Fruit fly (Drosophila melanogaster) whole organism, embryonic: ENCODE results near the gene Dbx.
A peak's percentile ranks its signal among the peaks of the same experiment; 100 is the strongest.

Experiments
- Abd-B ChIP-seq: fragments of 200-800 bp; sonication (Bioruptor generic); optimal IDR thresholded peaks from 2 replicates; lab custom pipeline; 2018; ENCODE audit warnings: missing biosample characterization, mild to moderate bottlenecking, missing genetic modification characterization, moderate library complexity
- Bgb ChIP-seq: fragments of 200-800 bp; sonication (Bioruptor generic); IDR thresholded peaks from 2 replicates; pipeline ENCODE4 v1.3.6; 2022; ENCODE audit warnings: missing biosample characterization, missing genetic modification characterization; ENCODE audit not compliant: partially characterized antibody
- CG12071 ChIP-seq: fragments of 200-800 bp; sonication (Bioruptor generic); optimal IDR thresholded peaks from 3 replicates; lab custom pipeline; 2018; ENCODE audit warnings: missing biosample characterization, mild to moderate bottlenecking, missing genetic modification characterization
- CG14441 ChIP-seq: fragments of 200-800 bp; sonication (Bioruptor generic); IDR thresholded peaks from 2 replicates; pipeline ENCODE4 v1.3.6; 2022; ENCODE audit warnings: missing biosample characterization, missing genetic modification characterization
- CG2875 ChIP-seq: fragments of 200-800 bp; sonication (Bioruptor generic); optimal IDR thresholded peaks from 2 replicates; lab custom pipeline; 2017; ENCODE audit warnings: missing biosample characterization, mild to moderate bottlenecking, missing genetic modification characterization, missing genetic modification reagents
- CG33213 ChIP-seq: fragments of 200-800 bp; sonication (Bioruptor generic); optimal IDR thresholded peaks from 3 replicates; lab custom pipeline; 2016; ENCODE audit warnings: missing biosample characterization, missing genetic modification characterization
- CG4360 ChIP-seq: fragments of 200-800 bp; sonication (Bioruptor generic); IDR thresholded peaks from 2 replicates; pipeline ENCODE4 v1.3.6; 2022; ENCODE audit warnings: missing biosample characterization, missing genetic modification characterization
- CG7372 ChIP-seq: fragments of 200-800 bp; sonication (Bioruptor generic); IDR thresholded peaks from 2 replicates; pipeline ENCODE4 v1.3.6; 2022; ENCODE audit warnings: missing biosample characterization, missing genetic modification characterization
- CG8765 ChIP-seq: fragments of 200-800 bp; sonication (Bioruptor generic); IDR thresholded peaks from 2 replicates; pipeline ENCODE4 v1.3.6; 2022; ENCODE audit warnings: missing biosample characterization, missing genetic modification characterization
- Ets97D ChIP-seq: fragments of 200-800 bp; sonication (Bioruptor generic); optimal IDR thresholded peaks from 3 replicates; lab custom pipeline; 2016; ENCODE audit warnings: missing biosample characterization, missing genetic modification characterization
- H15 ChIP-seq: fragments of 200-800 bp; sonication (Bioruptor generic); IDR thresholded peaks from 3 replicates; pipeline ENCODE4 v1.3.6; 2022; ENCODE audit warnings: missing biosample characterization, missing genetic modification characterization
- Hand ChIP-seq: fragments of 200-800 bp; sonication (Bioruptor generic); optimal IDR thresholded peaks from 2 replicates; lab custom pipeline; 2017; ENCODE audit warnings: mild to moderate bottlenecking, missing biosample characterization, missing genetic modification reagents, missing genetic modification characterization
- HmgZ ChIP-seq: fragments of 200-800 bp; sonication (Bioruptor generic); optimal IDR thresholded peaks from 2 replicates; lab custom pipeline; 2018; ENCODE audit warnings: missing biosample characterization, mild to moderate bottlenecking, missing genetic modification characterization
- Hr39 ChIP-seq: fragments of >200 bp; optimal IDR thresholded peaks from 2 replicates; lab custom pipeline; 2017
- Poxn ChIP-seq: fragments of 200-800 bp; sonication (Bioruptor generic); IDR thresholded peaks from 2 replicates; pipeline ENCODE4 v1.3.6; 2022; ENCODE audit warnings: missing biosample characterization, missing genetic modification characterization
- Taf1 ChIP-seq: fragments of 200-800 bp; sonication (Bioruptor generic); IDR thresholded peaks from 2 replicates; pipeline ENCODE4 v1.3.6; 2022; ENCODE audit warnings: missing biosample characterization, missing genetic modification characterization
- Trl ChIP-seq, 3 experiments: fragments of >200 bp in 2 of 3; fragments of 200-800 bp in 1 of 3; sonication (Bioruptor generic) in 1 of 3; optimal IDR thresholded peaks; 2 replicates in 1 of 3; 3 replicates in 2 of 3; lab custom pipeline; 2016 to 2017; ENCODE audit warnings: missing biosample characterization in 1 of 3, missing genetic modification characterization in 1 of 3
- ab ChIP-seq: fragments of 200-800 bp; sonication (Bioruptor generic); optimal IDR thresholded peaks from 2 replicates; lab custom pipeline; 2016; ENCODE audit warnings: missing biosample characterization, missing genetic modification characterization
- ac ChIP-seq: fragments of 200-800 bp; sonication (Bioruptor generic); optimal IDR thresholded peaks from 3 replicates; lab custom pipeline; 2017; ENCODE audit warnings: missing biosample characterization, mild to moderate bottlenecking, missing genetic modification characterization
- ap ChIP-seq: fragments of 200-800 bp; sonication (Bioruptor generic); IDR thresholded peaks from 2 replicates; pipeline ENCODE4 v1.3.6; 2022; ENCODE audit warnings: missing biosample characterization, missing genetic modification characterization
- ase ChIP-seq: fragments of 200-800 bp; sonication (Bioruptor generic); IDR thresholded peaks from 3 replicates; pipeline ENCODE4 v1.3.6; 2022; ENCODE audit warnings: missing biosample characterization, missing genetic modification characterization
- ash1 ChIP-seq: fragments of 200-800 bp; sonication (Bioruptor generic); optimal IDR thresholded peaks from 2 replicates; lab custom pipeline; 2018; ENCODE audit warnings: missing biosample characterization, mild to moderate bottlenecking, missing genetic modification characterization
- ato ChIP-seq: fragments of 200-800 bp; sonication (Bioruptor generic); IDR thresholded peaks from 2 replicates; pipeline ENCODE4 v1.3.6; 2022; ENCODE audit warnings: missing biosample characterization, missing genetic modification characterization; ENCODE audit not compliant: partially characterized antibody
- bab2 ChIP-seq: fragments of 200-800 bp; sonication (Bioruptor generic); optimal IDR thresholded peaks from 2 replicates; lab custom pipeline; 2016; ENCODE audit warnings: missing biosample characterization, missing genetic modification characterization
- chn ChIP-seq: fragments of 200-800 bp; sonication (Bioruptor generic); optimal IDR thresholded peaks from 2 replicates; lab custom pipeline; 2016; ENCODE audit warnings: missing biosample characterization, missing genetic modification characterization
- crp ChIP-seq, 2 experiments: fragments of 200-800 bp; sonication (Bioruptor generic); optimal IDR thresholded peaks; 2 replicates in 1 of 2; 3 replicates in 1 of 2; lab custom pipeline; 2017; ENCODE audit warnings: missing biosample characterization in 2 of 2, missing genetic modification characterization in 2 of 2, mild to moderate bottlenecking in 1 of 2, moderate library complexity in 1 of 2
- da ChIP-seq: fragments of 200-800 bp; sonication (Bioruptor generic); optimal IDR thresholded peaks from 2 replicates; lab custom pipeline; 2016; ENCODE audit warnings: missing biosample characterization, missing genetic modification characterization
- dati ChIP-seq: fragments of 200-800 bp; sonication (Bioruptor generic); IDR thresholded peaks from 2 replicates; pipeline ENCODE4 v1.3.6; 2022; ENCODE audit warnings: missing biosample characterization, missing genetic modification characterization
- dimm ChIP-seq: fragments of 200-800 bp; sonication (Bioruptor generic); IDR thresholded peaks from 2 replicates; pipeline ENCODE4 v1.3.6; 2022; ENCODE audit warnings: missing biosample characterization, missing genetic modification characterization
- gce ChIP-seq: fragments of 200-800 bp; sonication (Bioruptor generic); IDR thresholded peaks from 3 replicates; pipeline ENCODE4 v1.3.6; 2022; ENCODE audit warnings: missing biosample characterization, missing genetic modification characterization
- grn ChIP-seq: fragments of 200-800 bp; sonication (Bioruptor generic); optimal IDR thresholded peaks from 3 replicates; lab custom pipeline; 2017; ENCODE audit warnings: missing biosample characterization, missing genetic modification characterization
- h ChIP-seq: fragments of >200 bp; optimal IDR thresholded peaks from 2 replicates; lab custom pipeline; 2017
- kah ChIP-seq: fragments of 200-800 bp; sonication (Bioruptor generic); optimal IDR thresholded peaks from 2 replicates; lab custom pipeline; 2018; ENCODE audit warnings: missing biosample characterization, mild to moderate bottlenecking, missing genetic modification characterization
- klu ChIP-seq: fragments of 200-800 bp; sonication (Bioruptor generic); IDR thresholded peaks from 2 replicates; pipeline ENCODE4 v1.3.6; 2022; ENCODE audit warnings: missing biosample characterization, missing genetic modification characterization
- lab ChIP-seq: fragments of 200-800 bp; sonication (Bioruptor generic); optimal IDR thresholded peaks from 3 replicates; lab custom pipeline; 2017; ENCODE audit warnings: missing biosample characterization, missing genetic modification characterization, mild to moderate bottlenecking, moderate library complexity, missing genetic modification reagents
- lov ChIP-seq, 2 experiments: fragments of 200-800 bp in 1 of 2; fragments of >200 bp in 1 of 2; sonication (Bioruptor generic) in 1 of 2; IDR thresholded peaks in 1 of 2; optimal IDR thresholded peaks in 1 of 2; 2 replicates in 1 of 2; 3 replicates in 1 of 2; pipeline versions ENCODE4 v1.3.6 to Lab custom; 2017 to 2022; ENCODE audit warnings: missing biosample characterization in 1 of 2, missing genetic modification characterization in 1 of 2
- nerfin-1 ChIP-seq: fragments of 200-800 bp; sonication (Bioruptor generic); optimal IDR thresholded peaks from 3 replicates; lab custom pipeline; 2019; ENCODE audit warnings: missing biosample characterization, mild to moderate bottlenecking, missing genetic modification characterization, moderate library complexity
- onecut ChIP-seq: fragments of 200-800 bp; sonication (Bioruptor generic); IDR thresholded peaks from 2 replicates; pipeline ENCODE4 v1.3.6; 2022; ENCODE audit warnings: missing biosample characterization, missing genetic modification characterization
- pan ChIP-seq, 4 experiments: fragments of >200 bp in 3 of 4; fragments of 200-800 bp in 1 of 4; sonication (Bioruptor generic) in 1 of 4; optimal IDR thresholded peaks in 3 of 4; IDR thresholded peaks in 1 of 4; 2 replicates each; pipeline versions ENCODE4 v1.3.6 to Lab custom; 2017 to 2022; ENCODE audit warnings: missing biosample characterization in 2 of 4, missing genetic modification characterization in 2 of 4, mixed read lengths in 1 of 4
- pb ChIP-seq: fragments of 200-800 bp; sonication (Bioruptor generic); optimal IDR thresholded peaks from 3 replicates; lab custom pipeline; 2016; ENCODE audit warnings: missing biosample characterization, missing genetic modification characterization
- tin ChIP-seq: fragments of 200-800 bp; sonication (Bioruptor generic); optimal IDR thresholded peaks from 3 replicates; lab custom pipeline; 2016; ENCODE audit warnings: missing biosample characterization, missing genetic modification characterization
- vvl ChIP-seq: fragments of 200-800 bp; sonication (Bioruptor generic); IDR thresholded peaks from 2 replicates; pipeline ENCODE4 v1.3.6; 2022; ENCODE audit warnings: missing biosample characterization, missing genetic modification characterization
- wor ChIP-seq: fragments of 200-800 bp; sonication (Bioruptor generic); IDR thresholded peaks from 2 replicates; pipeline ENCODE4 v1.3.6; 2022; ENCODE audit warnings: missing biosample characterization, missing genetic modification characterization
- zf30C ChIP-seq: fragments of 200-800 bp; sonication (Bioruptor generic); optimal IDR thresholded peaks from 3 replicates; lab custom pipeline; 2018; ENCODE audit warnings: missing biosample characterization, mild to moderate bottlenecking, missing genetic modification characterization

Gene Dbx

DNA sequence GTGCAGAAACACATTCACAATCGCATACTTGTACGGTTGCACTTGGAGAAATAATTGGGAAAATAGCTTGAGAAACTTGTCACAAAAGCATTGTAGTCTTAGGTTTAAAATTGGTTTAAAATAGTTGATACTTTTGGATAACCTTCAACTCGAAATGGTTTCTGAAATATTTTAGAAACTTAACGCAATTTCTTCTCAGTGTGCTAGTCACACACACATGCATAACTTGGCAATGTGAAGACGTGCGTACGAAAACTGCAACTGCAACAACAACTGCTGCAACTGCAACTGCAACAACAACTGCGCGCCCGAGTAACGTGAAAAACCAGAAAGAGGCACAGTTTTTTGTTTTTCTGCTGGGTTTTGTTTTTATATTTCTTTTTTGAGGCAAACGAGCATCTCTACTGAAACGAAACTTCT, 35.0 kb upstream of the Dbx start (continued):
- TF ChIP-seq Taf1 (GFP tag; lab: Robert Waterston, UW) (no peak), ap (peak; percentile 87), vvl (GFP tag; lab: Robert Waterston, UW) (peak; percentile 90), ab (GFP tag; lab: Kevin White, UChicago) (no peak), CG14441 (GFP tag; lab: Robert Waterston, UW) (peak; percentile 88), CG4360 (GFP tag; lab: Robert Waterston, UW) (peak; percentile 90), ato (GFP tag; lab: Robert Waterston, UW) (no peak), wor (peak; percentile 80), lab (GFP tag; lab: Kevin White, UChicago) (peak; percentile 68), Hand (GFP tag; lab: Kevin White, UChicago) (no peak), crp (GFP tag; optimal IDR thresholded peaks at IDR 0.05; lab: Kevin White, UChicago) (peak in 1 of 2 experiments; percentile 28), grn (GFP tag; lab: Kevin White, UChicago) (no peak), Poxn (GFP tag; lab: Robert Waterston, UW) (no peak), kah (GFP tag; lab: Kevin White, UChicago) (peak; percentile 78), ac (GFP tag; lab: Kevin White, UChicago) (peak; percentile 82), Hr39 (lab: Kevin White, UChicago) (no peak), Abd-B (GFP tag; lab: Kevin White, UChicago) (peak; percentile 81), HmgZ (peak; percentile 39), gce (GFP tag; lab: Robert Waterston, UW) (peak; percentile 75; the same call in 2 of the 3 replicates), bab2 (peak; percentile 76), lov (optimal IDR thresholded peaks at IDR 0.05; lab: Kevin White, UChicago) (no peak), lov (GFP tag; IDR thresholded peaks at IDR 0.05; lab: Robert Waterston, UW) (peak; percentile 91), da (peak; percentile 54), chn (peak; percentile 84), pan (optimal IDR thresholded peaks at IDR 0.05; lab: Kevin White, UChicago) (no peak), pan (GFP tag; optimal IDR thresholded peaks at IDR 0.05 in 1 of 2, IDR thresholded peaks at IDR 0.05 in 1 of 2) (peak in 1 of 2 experiments; percentile 82), pb (GFP tag; lab: Kevin White, UChicago) (peak; percentile 65), Ets97D (GFP tag; lab: Kevin White, UChicago) (peak; percentile 38), h (lab: Kevin White, UChicago) (no peak), Trl (optimal IDR thresholded peaks at IDR 0.05; lab: Kevin White, UChicago) (no peak), Trl (GFP tag; optimal IDR thresholded peaks at IDR 0.05; lab: Kevin White, UChicago) (peak; percentile 86), onecut (GFP tag; lab: Robert Waterston, UW) (peak; percentile 78), dimm (peak; percentile 80), tin (peak; percentile 86), zf30C (GFP tag; lab: Kevin White, UChicago) (peak; percentile 89), CG2875 (peak; percentile 81), CG7372 (GFP tag; lab: Robert Waterston, UW) (peak; percentile 73), Bgb (no peak), CG12071 (GFP tag; lab: Kevin White, UChicago) (peak; percentile 76), ase (GFP tag; lab: Robert Waterston, UW) (peak; percentile 67; the same call in 2 of the 3 replicates), CG8765 (GFP tag; lab: Robert Waterston, UW) (peak; percentile 91), klu (peak; percentile 46), ash1 (GFP tag; lab: Kevin White, UChicago) (no peak), H15 (peak; percentile 80), dati (GFP tag; lab: Robert Waterston, UW) (0 out of 2 replicates have a peak, but pooled peaks have one; percentile 40), CG33213 (peak; percentile 78), nerfin-1 (peak; percentile 78)
